Worm (Caenorhabditis elegans) whole organism, early embryonic: ENCODE data around the gene T27A10.5.

Source experiments
- B0310.2 ChIP-seq: sonication (generic microtip); optimal IDR thresholded peaks from 2 replicates; lab custom pipeline; 2016; ENCODE audit warnings: mild to moderate bottlenecking, missing genetic modification characterization, missing compliant biosample characterization
- F13C5.2 ChIP-seq: sonication (generic microtip); optimal IDR thresholded peaks from 2 replicates; lab custom pipeline; 2017; ENCODE audit warnings: mild to moderate bottlenecking, missing genetic modification characterization, inconsistent platforms, missing compliant biosample characterization
- ama-1 ChIP-seq: fragments of 150-350 bp; optimal IDR thresholded peaks from 2 replicates; lab custom pipeline; 2014
- ets-7 ChIP-seq: sonication (generic microtip); optimal IDR thresholded peaks from 2 replicates; lab custom pipeline; 2016; ENCODE audit warnings: missing genotype, missing genetic modification characterization, missing compliant biosample characterization
- hmbx-1 ChIP-seq: sonication (generic microtip); optimal IDR thresholded peaks from 2 replicates; lab custom pipeline; 2016; ENCODE audit warnings: mild to moderate bottlenecking, missing genetic modification characterization, missing compliant biosample characterization
- sea-1 ChIP-seq: fragments of 200-800 bp; sonication (Bioruptor generic); conservative IDR thresholded peaks from 2 replicates; pipeline ENCODE4 v1.3.6; 2022; ENCODE audit warnings: missing genetic modification characterization, missing compliant biosample characterization

DNA sequence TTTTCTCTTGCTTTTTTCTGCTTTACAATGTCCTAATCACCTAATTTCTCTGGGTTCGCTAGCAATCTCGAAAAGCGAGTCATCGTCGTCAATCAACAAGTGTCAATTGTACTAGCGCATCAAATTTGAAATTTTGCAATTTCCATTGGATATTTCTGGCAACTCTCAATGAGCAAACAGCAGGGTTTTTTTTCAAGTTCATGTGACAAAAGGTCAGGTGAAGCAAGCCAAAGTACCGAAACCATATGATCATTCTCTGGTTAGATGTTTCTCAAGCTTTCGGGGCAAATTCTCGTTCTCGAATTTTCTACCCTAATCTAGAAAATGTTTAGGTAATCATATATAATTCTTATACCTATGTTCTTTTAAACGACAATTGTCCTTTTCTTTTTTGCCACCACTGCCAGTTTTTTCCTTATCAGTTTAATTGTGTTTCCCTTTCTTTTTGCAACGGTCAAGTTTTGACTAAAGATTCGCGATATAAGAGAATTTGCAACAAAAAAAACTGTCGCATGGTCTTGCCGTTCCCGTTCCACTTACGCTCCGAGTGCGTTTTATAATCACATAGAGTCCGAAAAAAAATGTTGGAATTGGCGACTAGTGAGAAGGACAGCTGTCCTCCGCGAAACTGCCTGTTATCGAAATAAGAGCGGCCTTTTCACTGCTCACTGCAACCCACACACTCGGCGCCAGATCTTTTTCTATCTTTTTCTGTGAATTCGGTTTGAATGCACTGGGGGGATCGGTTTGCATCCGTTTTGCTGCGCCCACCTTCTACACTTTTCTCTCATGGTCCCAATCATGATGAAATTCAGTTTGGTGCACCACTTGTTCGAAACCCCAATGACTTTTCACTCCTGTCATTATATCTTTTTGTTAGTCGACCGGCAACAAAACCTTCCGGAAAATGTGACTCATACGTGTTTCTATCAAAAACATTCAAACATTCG, 36.8 kb downstream of the T27A10.5 start:
- TF ChIP-seq hmbx-1 (tag; lab: Kevin White, UChicago) (no peak), B0310.2 (tag; lab: Kevin White, UChicago) (no peak), sea-1 (no peak), ets-7 (tag; lab: Kevin White, UChicago) (no peak), ama-1 (no peak), F13C5.2 (tag; lab: Kevin White, UChicago) (no peak)
